Worm (Caenorhabditis elegans) whole organism, mixed stage, embryonic: Measurements from ENCODE around the gene coa-7.

ENCODE experiments used
- blmp-1 ChIP-seq: fragments of 150-350 bp; optimal IDR thresholded peaks from 2 replicates; lab custom pipeline; 2014; ENCODE audit warnings: missing biosample characterization, missing genetic modification characterization
- ces-1 ChIP-seq: fragments of 150-350 bp; optimal IDR thresholded peaks from 2 replicates; lab custom pipeline; 2014; ENCODE audit warnings: missing biosample characterization, missing genetic modification reagents, missing genetic modification characterization
- elt-1 ChIP-seq: sonication (generic microtip); optimal IDR thresholded peaks from 2 replicates; lab custom pipeline; 2017; ENCODE audit warnings: missing genetic modification characterization, mild to moderate bottlenecking, missing compliant biosample characterization, antibody characterized with exemption, moderate library complexity, borderline replicate concordance; ENCODE audit not compliant: insufficient read depth
- elt-3 ChIP-seq: fragments of 150-350 bp; optimal IDR thresholded peaks from 2 replicates; lab custom pipeline; 2014; ENCODE audit warnings: missing biosample characterization, missing genetic modification characterization
- lin-13 ChIP-seq: fragments of 150-350 bp; optimal IDR thresholded peaks from 2 replicates; lab custom pipeline; 2014; ENCODE audit warnings: missing biosample characterization, missing genetic modification characterization
- mep-1 ChIP-seq: fragments of 150-350 bp; optimal IDR thresholded peaks from 2 replicates; lab custom pipeline; 2017; ENCODE audit warnings: missing biosample characterization, missing genetic modification reagents, missing genetic modification characterization, inconsistent platforms
- nhr-12 ChIP-seq: fragments of 150-350 bp; optimal IDR thresholded peaks from 2 replicates; lab custom pipeline; 2014; ENCODE audit warnings: missing biosample characterization, missing genetic modification characterization
- nhr-237 ChIP-seq: fragments of 150-350 bp; optimal IDR thresholded peaks from 2 replicates; lab custom pipeline; 2014; ENCODE audit warnings: missing biosample characterization, missing genetic modification characterization
- nhr-28 ChIP-seq: fragments of 150-350 bp; optimal IDR thresholded peaks from 2 replicates; lab custom pipeline; 2014; ENCODE audit warnings: missing biosample characterization, missing genetic modification characterization
- nhr-76 ChIP-seq: sonication (generic microtip); optimal IDR thresholded peaks from 2 replicates; lab custom pipeline; 2017; ENCODE audit warnings: missing biosample characterization, missing genetic modification characterization
- pha-4 ChIP-seq: fragments of 150-350 bp; optimal IDR thresholded peaks from 2 replicates; lab custom pipeline; 2018; ENCODE audit warnings: missing biosample characterization, missing genetic modification reagents, missing genetic modification characterization
- sem-2 ChIP-seq: fragments of 200-800 bp; sonication (Bioruptor generic); optimal IDR thresholded peaks from 2 replicates; lab custom pipeline; 2018; ENCODE audit warnings: mild to moderate bottlenecking, missing genetic modification characterization, missing compliant biosample characterization
- snpc-4 ChIP-seq: fragments of 150-350 bp; optimal IDR thresholded peaks from 2 replicates; lab custom pipeline; 2014; ENCODE audit warnings: missing biosample characterization, missing genetic modification characterization
- ztf-11 ChIP-seq: fragments of 150-350 bp; optimal IDR thresholded peaks from 2 replicates; lab custom pipeline; 2014; ENCODE audit warnings: missing biosample characterization, missing genetic modification characterization

ce11 chrII:11622605-11623004 lies 28.3 kb downstream of the coa-7 start:
- TF ChIP-seq elt-3 (tag; lab: Kevin White, UChicago) (no peak), nhr-76 (no peak), elt-1 (tag; lab: Kevin White, UChicago) (no peak), ces-1 (GFP tag; lab: Kevin White, UChicago) (no peak), nhr-28 (tag; lab: Kevin White, UChicago) (no peak), snpc-4 (tag; lab: Kevin White, UChicago) (no peak), pha-4 (no peak), ztf-11 (tag; lab: Kevin White, UChicago) (no peak), nhr-237 (tag; lab: Kevin White, UChicago) (no peak), nhr-12 (tag; lab: Kevin White, UChicago) (no peak), mep-1 (tag; lab: Kevin White, UChicago) (no peak), blmp-1 (tag; lab: Kevin White, UChicago) (no peak), sem-2 (peak; percentile 36), lin-13 (tag; lab: Kevin White, UChicago) (no peak)
